Fruit fly (Drosophila melanogaster) whole organism, adult: ENCODE measurements around the gene CG1774.

Experiments
- CG12768 ChIP-seq: fragments of 200-800 bp; sonication (Bioruptor generic); optimal IDR thresholded peaks from 2 replicates; lab custom pipeline; 2017; ENCODE audit warnings: missing biosample characterization, missing genetic modification characterization, mild to moderate bottlenecking, moderate library complexity, missing genetic modification reagents
- CG14711 ChIP-seq: fragments of 200-800 bp; sonication (Bioruptor generic); optimal IDR thresholded peaks from 2 replicates; lab custom pipeline; 2018; ENCODE audit warnings: missing biosample characterization, mild to moderate bottlenecking, missing genetic modification characterization, moderate library complexity
- CG33017 ChIP-seq: fragments of 200-800 bp; sonication (Bioruptor generic); optimal IDR thresholded peaks from 2 replicates; lab custom pipeline; 2018; ENCODE audit warnings: missing biosample characterization, mild to moderate bottlenecking, missing genetic modification characterization, moderate library complexity
- CG5204 ChIP-seq: fragments of 200-800 bp; sonication (Bioruptor generic); optimal IDR thresholded peaks from 2 replicates; lab custom pipeline; 2016; ENCODE audit warnings: missing biosample characterization, missing genetic modification characterization
- CG7101 ChIP-seq: fragments of 200-800 bp; sonication (Bioruptor generic); optimal IDR thresholded peaks from 2 replicates; lab custom pipeline; 2018; ENCODE audit warnings: missing biosample characterization, mild to moderate bottlenecking, missing genetic modification characterization, moderate library complexity
- Clk ChIP-seq: fragments of 200-800 bp; sonication (Bioruptor generic); optimal IDR thresholded peaks from 2 replicates; lab custom pipeline; 2017; ENCODE audit warnings: missing biosample characterization, missing genetic modification characterization
- Hr96 ChIP-seq: fragments of 200-800 bp; sonication (Bioruptor generic); optimal IDR thresholded peaks from 2 replicates; lab custom pipeline; 2016; ENCODE audit warnings: missing biosample characterization, missing genetic modification characterization
- bab1 ChIP-seq: fragments of 200-800 bp; sonication (Bioruptor generic); optimal IDR thresholded peaks from 3 replicates; lab custom pipeline; 2019; ENCODE audit warnings: missing biosample characterization, mild to moderate bottlenecking, missing genetic modification characterization, moderate library complexity
- cnc ChIP-seq, 2 experiments: fragments of >200 bp; optimal IDR thresholded peaks; 2 replicates each; lab custom pipeline; 2017
- kay ChIP-seq: fragments of 200-800 bp; sonication (Bioruptor generic); peaks from one replicate; lab custom pipeline; 2016; ENCODE audit warnings: missing biosample characterization, missing genetic modification characterization, borderline replicate concordance
- ovo ChIP-seq: fragments of 200-800 bp; sonication (Bioruptor generic); optimal IDR thresholded peaks from 2 replicates; lab custom pipeline; 2016; ENCODE audit warnings: missing biosample characterization, missing genetic modification characterization
- pad ChIP-seq: fragments of 200-800 bp; sonication (Bioruptor generic); optimal IDR thresholded peaks from 3 replicates; lab custom pipeline; 2017; ENCODE audit warnings: missing biosample characterization, missing genetic modification characterization, mild to moderate bottlenecking, moderate library complexity, missing genetic modification reagents

dm6 chr3R:31603246-31603645 lies 10.6 kb downstream of the CG1774 start:
- TF ChIP-seq bab1 (GFP tag; lab: Kevin White, UChicago) (no peak), CG33017 (no peak), Hr96 (no peak), ovo (GFP tag; lab: Kevin White, UChicago) (no peak), CG12768 (GFP tag; lab: Kevin White, UChicago) (no peak), CG5204 (GFP tag; lab: Kevin White, UChicago) (no peak), CG7101 (tag; lab: Kevin White, UChicago) (no peak), CG14711 (tag; lab: Kevin White, UChicago) (no peak), pad (no peak), Clk (no peak), cnc (optimal IDR thresholded peaks at IDR 0.05; lab: Kevin White, UChicago) (no peak), kay (GFP tag; lab: Kevin White, UChicago) (no peak)
